Worm (Caenorhabditis elegans): Measurements from ENCODE around the gene clc-31.

Gene clc-31

DNA sequence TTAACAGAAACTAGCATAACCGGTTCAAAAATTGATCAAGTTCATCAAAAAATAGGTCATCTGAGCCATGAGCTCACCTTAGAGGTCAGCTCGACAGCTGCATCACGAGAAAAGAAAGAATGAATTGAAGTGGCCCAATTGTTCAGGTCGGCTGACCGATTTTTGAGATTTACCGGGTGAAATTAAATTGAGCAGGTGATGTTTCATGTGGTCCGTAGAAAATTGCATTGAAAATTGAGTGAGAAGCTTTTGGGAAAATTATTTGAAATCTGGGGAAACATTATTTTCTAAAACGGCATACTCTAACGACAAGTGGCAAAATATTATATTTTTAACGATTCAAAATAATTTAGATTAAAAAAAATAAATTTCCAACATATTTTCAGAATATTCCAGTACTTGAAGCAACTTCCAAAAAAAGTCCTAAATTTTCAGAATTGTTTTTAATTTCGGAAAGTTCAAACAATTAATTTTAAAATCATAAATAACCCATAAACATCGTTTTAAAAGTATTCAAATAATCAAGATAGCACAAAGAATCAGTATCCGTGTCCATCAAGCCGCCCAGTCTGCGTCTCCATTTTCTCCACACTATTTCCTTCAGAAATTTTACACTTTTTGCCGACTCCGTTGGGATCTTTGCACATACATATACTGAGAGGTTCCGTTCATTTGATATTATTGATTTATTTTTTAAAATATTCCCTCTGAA, 14.5 kb upstream of the clc-31 start, which contains the start of gene sgcb-1:
Gene sgcb-1 (plus strand): TSS at position 662 of the 712 bp plus-strand sequence.
- no peak for TF ChIP-seq unc-62 (GFP tag; optimal IDR thresholded peaks at IDR 0.05)

DNA sequence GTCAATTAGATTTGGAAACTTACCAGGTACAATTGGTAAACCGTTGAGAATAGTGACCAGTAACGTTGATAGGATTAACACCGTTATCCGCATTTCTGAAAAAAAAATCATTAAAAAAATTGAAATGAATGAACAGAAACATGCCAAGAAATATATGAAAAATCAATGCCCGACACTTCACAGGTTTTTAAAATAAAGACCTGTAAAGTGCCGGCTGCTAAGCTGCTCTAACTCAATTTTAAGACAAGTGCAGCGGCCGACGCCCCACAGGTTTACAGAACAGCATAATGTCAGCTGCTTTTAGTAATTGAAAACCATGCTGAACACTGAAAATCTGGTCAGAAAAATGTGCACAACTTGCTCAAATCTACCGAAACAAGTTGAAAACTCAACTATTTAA, 7.9 kb upstream of the clc-31 start, which contains the start of gene cbn-1:
Gene cbn-1 (minus strand): TSS at position 101 of the 400 bp plus-strand sequence.
- no peak for TF ChIP-seq unc-62 (GFP tag; optimal IDR thresholded peaks at IDR 0.05)

DNA sequence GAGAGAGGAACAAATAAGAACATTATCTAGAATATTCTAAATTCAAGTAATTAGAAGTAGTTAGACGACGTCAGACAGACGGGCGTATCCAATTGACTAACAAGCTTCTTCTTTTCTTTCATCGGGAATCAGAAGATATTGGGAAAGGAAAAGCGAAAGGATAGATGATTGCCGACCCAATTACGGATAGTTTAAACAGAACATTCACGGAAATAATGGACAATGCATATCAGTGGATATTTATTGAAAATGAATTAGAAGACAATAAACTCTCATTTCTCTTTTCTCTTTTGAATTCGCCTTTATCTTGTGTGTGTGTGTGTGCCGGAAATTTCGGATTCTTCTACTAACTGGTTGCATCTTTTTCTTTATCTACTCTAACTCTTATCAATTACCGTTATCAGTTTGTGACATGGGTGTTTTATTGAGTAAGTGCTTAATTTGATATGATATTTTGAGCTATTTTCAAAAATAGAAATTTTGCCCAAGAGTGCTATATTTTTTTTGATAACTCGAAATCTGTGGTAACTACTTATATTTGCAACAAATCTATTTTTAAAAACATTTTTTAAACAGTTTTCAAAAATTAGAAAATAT, 6.4 kb upstream of the clc-31 start:
- no peak for TF ChIP-seq unc-62 (GFP tag; optimal IDR thresholded peaks at IDR 0.05)

DNA sequence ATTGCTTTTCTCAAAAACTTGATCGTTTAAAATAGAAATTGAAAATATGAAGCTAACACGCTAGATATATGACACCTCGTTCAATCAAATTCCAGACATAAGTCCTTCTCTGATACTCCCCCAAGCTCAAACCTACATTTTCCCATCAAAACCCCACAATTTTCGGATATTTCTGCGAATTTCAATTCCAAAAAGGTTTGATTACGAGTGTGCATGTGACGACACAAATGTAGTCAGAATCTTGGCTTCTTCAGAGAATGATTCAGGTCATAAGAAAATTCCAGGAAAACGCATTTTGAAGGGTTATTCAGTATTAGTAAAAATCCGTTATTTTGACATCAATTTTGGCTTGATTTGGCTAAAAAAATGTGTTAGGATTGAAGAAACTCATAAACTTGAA, 5.5 kb upstream of the clc-31 start:
- no peak for TF ChIP-seq unc-62 (GFP tag; optimal IDR thresholded peaks at IDR 0.05)

DNA sequence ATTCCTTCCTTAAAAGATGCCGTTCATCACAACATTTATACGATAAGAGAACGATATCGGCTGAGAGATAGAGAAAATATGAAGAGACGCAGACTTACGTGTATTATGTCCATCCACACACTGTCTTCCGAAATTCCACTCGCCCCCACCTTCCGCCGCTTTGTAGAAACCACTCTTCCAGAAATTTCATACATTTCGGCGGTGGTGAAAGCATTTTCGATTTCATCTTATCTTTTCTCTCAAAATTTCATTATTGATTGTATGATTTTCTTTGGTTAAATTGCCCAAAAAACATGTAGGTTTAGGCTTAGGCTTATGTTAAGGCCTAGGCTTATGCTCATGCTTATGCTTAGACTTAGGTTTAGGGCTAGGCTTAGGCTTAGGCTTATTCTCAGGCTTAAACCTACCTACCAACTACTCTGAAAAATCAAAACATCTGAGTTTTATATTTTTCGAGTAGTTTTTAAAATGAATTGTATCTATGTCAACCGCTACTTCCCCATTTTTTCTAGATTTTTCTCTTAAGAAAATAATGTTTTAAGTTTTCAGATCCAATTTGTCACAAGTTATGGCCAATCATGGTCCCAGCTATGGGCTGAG, 3.0 kb upstream of the clc-31 start, which contains the start of gene cpn-2:
Gene cpn-2 (plus strand): TSS at position 550 of the 600 bp plus-strand sequence.
- TF ChIP-seq unc-62 (GFP tag; optimal IDR thresholded peaks at IDR 0.05) = no peak

DNA sequence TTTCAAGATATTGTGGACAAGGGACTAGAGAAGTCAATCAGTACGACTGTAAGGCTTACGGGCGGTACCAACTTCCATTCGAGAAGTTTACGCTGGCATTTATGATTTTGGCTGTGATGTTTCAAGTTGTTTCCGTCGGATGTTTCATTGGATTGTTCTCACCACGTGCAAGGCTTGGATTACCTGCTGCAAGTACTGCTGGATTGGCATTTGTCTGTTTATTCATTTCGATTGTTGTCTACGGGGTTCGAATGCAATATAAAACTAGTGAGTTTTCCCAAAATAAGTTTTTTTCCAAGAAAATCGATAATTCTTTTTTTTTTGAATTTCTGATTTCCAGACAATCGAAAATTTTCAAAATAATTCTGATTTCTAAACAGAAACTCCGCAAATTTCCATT, 390 bp downstream of the clc-31 start:
- no peak for TF ChIP-seq unc-62 (GFP tag; optimal IDR thresholded peaks at IDR 0.05)

DNA sequence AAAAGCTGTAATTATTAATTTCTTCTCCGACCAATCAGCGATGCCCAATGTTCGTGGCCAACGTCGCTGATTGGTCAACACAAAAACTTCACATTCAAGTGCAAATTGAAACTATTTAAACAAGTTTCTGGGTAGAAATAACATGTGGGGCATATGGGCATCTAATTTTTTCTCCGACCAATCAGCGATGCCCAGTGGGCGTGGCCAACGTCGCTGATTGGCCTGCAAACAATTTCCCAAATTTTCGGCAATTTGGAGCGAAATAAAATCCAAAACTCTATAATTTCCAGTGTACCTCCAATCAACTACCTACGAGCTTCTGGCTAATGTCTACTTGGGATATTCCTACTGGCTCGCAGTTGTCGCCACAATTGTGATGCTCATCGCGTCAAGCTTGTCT, 958 bp downstream of the clc-31 start:
- no peak for TF ChIP-seq unc-62 (GFP tag; optimal IDR thresholded peaks at IDR 0.05)

DNA sequence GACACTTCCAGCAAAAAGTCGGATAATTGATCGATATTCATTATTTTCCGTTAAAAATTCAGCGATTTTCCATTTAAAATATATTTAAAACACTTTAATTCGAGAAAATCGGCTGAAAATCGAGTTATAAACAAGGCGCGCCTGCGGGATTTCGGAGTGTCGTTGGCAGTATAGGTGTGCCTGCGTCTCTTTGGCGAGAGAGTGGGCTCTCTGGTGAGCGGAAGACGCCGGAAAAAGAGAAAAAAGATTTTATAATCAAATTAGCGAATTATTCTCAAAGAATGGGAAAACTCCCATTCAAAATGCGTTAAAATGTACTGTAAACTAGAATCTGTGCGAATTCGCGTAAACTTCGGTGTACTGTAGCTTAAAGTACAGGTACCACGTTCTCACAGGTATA, 7.4 kb downstream of the clc-31 start, which contains the start of gene D1069.3:
Gene D1069.3 (minus strand): TSS at position 158 of the 400 bp plus-strand sequence.
- TF ChIP-seq unc-62 (GFP tag; optimal IDR thresholded peaks at IDR 0.05) = no peak

DNA sequence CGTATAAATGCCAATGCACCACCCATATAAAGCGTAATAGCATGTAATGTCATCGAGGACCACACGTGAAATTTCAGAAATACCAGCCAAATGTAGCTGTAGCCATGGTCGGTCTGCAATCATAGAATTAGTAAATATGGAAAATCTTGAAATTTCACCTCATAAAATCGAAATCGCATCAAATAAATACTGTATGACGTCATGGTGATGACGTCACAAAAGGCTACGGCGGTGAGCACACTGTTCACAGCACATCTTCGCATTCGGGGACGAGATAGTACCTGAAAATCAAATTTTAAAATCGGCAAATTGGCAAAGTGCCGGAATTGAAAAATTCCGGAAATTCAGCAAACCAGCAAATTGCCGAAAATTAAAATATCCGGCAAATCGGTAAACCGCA, 9.4 kb downstream of the clc-31 start:
- TF ChIP-seq unc-62 (GFP tag; optimal IDR thresholded peaks at IDR 0.05) = no peak

DNA sequence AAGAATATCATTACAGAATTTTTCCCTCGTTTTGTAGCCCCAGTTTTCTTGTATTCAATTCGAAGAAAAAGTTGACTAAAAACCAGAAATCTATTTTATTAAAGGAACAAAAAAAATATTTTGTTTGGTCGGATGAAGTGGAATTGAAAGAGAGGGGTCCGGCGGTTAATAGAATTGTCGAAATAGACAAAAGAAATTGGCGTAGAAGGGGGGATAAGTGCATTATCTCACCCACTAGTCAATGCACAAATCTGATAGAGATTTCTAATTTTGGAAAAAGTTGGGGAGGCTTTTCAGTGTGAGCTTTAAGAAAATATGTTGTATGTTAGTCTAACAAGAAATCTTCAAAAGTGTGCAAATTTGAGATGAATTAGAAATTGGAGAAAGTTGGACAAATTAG, 14.2 kb downstream of the clc-31 start:
- TF ChIP-seq unc-62 (GFP tag; optimal IDR thresholded peaks at IDR 0.05) = no peak

DNA sequence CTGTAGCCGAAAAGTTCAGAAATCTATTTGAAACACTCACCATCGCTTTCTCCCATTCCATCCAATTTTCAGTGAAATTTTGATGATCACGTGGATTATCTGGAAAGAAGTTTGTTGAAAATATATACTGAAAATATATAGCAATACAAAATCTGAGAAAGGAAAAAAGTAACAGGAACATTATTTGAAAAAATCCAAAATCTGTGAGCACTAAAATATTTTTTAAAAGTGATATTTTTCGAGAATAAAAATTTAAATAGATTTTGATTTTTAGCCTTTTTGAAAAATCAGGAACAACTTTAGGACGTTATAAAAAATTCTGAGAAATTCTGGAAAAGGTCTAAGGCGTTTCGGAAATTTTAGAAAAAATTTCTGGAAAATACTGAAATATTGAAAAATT, 16.6 kb downstream of the clc-31 start, which contains the start of gene dmsr-4:
Gene dmsr-4 (minus strand): TSS at position 101 of the 400 bp plus-strand sequence.
- no peak for TF ChIP-seq unc-62 (GFP tag; optimal IDR thresholded peaks at IDR 0.05)

DNA sequence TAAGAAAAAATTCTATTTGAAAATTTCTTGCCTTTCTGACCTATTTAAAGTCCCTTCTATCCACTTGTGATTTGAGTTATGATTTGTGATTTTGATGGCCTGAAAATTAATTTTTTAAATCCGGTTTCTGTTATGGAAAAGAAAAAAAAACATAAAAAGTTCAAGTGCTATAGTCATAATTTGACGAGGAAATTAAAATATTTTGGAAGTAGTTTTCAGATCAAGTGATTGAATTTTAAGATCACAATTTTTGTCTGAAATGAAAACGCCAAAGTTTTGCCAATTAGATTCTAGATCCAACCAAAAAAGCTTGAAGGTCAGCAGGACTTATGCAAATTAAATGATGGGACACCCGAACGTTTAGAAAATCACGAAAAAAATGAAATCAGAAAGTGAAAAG, 27.1 kb downstream of the clc-31 start, which contains the start of gene ptr-3:
Gene ptr-3 (minus strand): TSS at position 101 of the 400 bp plus-strand sequence.
- TF ChIP-seq unc-62 (GFP tag; optimal IDR thresholded peaks at IDR 0.05) = no peak

DNA sequence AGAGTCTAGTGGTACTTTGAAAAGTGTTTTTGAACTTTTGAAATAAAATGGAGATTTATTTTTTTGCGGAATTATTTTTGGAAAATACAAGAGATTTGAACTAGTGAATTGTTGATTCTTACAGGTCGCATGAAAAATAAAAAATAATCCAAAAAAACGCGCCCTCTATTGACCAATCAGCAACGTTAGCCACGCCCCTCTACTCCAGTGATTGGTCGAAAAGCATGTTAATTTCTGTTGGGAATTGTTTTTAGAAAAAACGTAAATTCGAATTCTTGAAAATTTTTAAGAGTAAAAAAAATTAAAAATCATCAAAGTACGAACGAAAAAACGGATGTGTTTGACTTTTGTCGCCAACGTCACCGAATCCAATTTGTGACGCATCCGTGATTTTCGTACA, 30.1 kb downstream of the clc-31 start:
- TF ChIP-seq unc-62 (GFP tag; optimal IDR thresholded peaks at IDR 0.05) = no peak

DNA sequence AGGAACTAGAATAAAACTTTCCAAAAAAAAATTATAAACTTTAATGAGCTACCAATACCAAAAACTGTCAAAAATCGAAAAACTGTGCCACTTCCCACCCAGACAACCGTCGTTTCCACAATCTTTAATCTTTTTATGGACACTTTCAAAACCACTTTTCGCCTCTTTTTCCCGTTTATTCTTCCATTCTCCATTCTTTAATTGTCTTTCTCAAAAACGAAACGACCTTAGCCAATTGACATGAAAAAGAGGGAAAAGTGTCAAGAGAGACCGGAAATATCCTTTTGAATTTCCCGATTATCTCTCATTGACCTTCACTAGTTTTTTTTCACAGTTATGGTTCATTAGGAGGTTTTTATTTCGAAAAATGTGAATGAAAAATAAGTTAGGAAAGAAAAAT, 31.2 kb downstream of the clc-31 start:
- TF ChIP-seq unc-62 (GFP tag; optimal IDR thresholded peaks at IDR 0.05) = no peak

DNA sequence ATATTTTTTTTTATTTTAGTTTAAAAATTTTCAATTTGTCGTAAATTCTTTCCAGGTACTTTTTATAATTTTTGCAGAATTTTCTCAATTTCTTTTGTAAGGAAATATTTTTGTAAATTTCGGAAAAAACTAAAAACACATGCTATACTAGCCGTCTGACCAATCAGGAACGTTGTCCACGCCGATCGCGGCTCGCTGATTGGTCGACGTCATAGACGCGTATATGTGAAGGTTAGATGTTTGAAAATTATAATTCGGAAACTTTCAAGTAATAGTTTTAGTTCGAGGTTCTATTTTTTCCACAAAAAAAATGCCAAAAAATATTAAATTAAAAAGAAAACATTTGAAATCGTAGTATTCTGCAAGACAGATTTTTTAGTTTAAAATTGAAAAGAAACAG, 31.9 kb downstream of the clc-31 start:
- no peak for TF ChIP-seq unc-62 (GFP tag; optimal IDR thresholded peaks at IDR 0.05)

DNA sequence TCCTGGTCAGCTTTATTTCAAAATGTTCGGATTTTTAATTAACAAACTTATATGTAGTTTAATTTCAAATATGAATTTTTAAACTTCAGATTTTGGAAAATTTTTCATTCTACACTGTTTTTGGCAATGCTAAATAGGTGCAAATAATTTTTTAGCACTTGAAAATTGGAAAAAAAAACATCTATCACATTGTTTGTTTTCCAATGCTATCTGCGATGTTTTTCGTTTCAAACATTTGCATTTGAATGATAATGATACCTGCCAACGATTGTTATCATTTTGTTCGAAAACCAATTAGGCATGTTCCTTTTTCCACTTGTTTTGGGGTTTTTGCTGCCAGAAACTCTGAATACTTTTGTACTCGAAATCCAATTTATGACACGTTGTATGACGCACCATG, 34.6 kb downstream of the clc-31 start, which contains the start of gene C03H5.4:
Gene C03H5.4 (plus strand): TSS at position 301 of the 400 bp plus-strand sequence.
- TF ChIP-seq unc-62 (GFP tag; optimal IDR thresholded peaks at IDR 0.05) = no peak

DNA sequence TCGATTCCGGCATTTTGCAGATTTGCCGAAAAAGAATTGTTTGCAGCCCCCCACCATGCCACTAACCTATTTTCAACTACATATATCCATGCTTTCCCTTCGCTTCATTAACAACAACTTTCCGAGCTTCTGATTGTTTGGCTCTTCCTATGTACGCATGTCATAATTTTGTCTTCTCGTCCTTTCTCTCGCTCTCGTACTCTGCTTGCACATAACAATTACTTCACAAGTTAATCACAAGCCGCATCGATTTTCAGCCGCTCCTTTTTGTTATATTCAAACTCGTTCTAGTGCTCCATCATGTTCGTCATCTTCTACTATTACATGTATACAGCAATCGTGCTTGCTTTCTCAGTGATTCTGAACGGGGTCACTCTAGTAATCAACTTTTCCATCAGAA, 38.0 kb downstream of the clc-31 start, which contains the start of gene C03H5.9:
Gene C03H5.9 (plus strand): TSS at position 301 of the 400 bp plus-strand sequence.
- no peak for TF ChIP-seq unc-62 (GFP tag; optimal IDR thresholded peaks at IDR 0.05)
